Fruit fly (Drosophila melanogaster): ENCODE data around the gene Alg13.

The Alg13 gene

DNA sequence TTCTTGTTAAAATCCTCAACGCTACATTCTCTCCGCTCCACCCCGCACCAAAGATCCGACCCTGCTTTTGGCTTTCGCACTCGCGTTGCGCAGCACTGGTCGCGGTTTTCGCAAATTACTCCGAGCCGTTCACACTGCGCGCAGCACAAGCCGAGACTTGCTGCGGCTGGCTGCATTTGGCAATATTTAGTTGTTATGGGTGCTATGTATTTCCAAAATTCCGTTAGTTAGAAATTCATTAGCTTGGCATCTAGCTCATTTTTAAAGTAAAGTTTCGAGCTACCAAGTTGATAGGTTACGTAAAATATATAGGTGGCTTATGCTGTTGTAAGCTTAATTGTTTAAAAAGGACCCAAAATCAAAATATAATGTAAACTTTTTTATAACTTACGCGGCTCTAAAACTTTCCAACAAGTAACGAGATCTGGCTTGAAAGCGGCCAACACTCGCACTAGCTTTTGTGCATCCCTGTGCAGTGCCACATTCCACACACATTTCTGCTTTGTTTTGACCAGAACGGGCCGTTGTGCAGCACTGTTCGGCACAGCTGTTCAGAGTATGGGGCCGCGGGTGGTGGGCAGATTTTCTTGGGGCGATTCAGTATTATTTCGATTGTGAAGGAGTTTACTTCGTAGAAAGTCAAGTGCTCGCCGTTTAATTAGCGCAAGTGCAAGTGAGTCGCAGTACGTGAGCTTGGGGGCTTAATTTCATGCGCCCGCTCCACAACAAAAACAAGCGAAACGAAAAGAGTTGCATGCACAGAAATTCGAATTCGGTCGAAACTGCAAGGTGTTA lies 15.4 kb downstream of the Alg13 start, which contains the start of the genes yem and Ctl2 (continued):
- TF ChIP-seq D19A (tag; optimal IDR thresholded peaks at IDR 0.05), result no peak
- TF ChIP-seq mld (GFP tag; IDR thresholded peaks at IDR 0.05; ENCODE audit: partially characterized antibody), result peak; percentile 39; the same call in 1 of the 3 replicates
- TF ChIP-seq Blimp-1 (GFP tag; optimal IDR thresholded peaks at IDR 0.05), result peak; percentile 23
- TF ChIP-seq Nf-YC (tag; optimal IDR thresholded peaks at IDR 0.05), result peak; percentile 58
- TF ChIP-seq CG9437 (GFP tag; optimal IDR thresholded peaks at IDR 0.05), result peak; percentile 65
- TF ChIP-seq Vsx1 (GFP tag; optimal IDR thresholded peaks at IDR 0.05), result no peak
- peak; percentile 59 for TF ChIP-seq CG7839 (tag; optimal IDR thresholded peaks at IDR 0.05)
- peak; percentile 58 for TF ChIP-seq ab (GFP tag; optimal IDR thresholded peaks at IDR 0.05)
- TF ChIP-seq dpn (GFP tag; optimal IDR thresholded peaks at IDR 0.05), result peak; percentile 68 to 84
- TF ChIP-seq CG12219 (GFP tag; optimal IDR thresholded peaks at IDR 0.05), result peak; percentile 43
- TF ChIP-seq h (optimal IDR thresholded peaks at IDR 0.05), result no peak
- peak; percentile 58 for TF ChIP-seq B-H2 (GFP tag; optimal IDR thresholded peaks at IDR 0.05)
- peak in 1 of 3 experiments; percentile 69 for TF ChIP-seq lola (GFP tag; optimal IDR thresholded peaks at IDR 0.05)
- TF ChIP-seq CG9727 (GFP tag; optimal IDR thresholded peaks at IDR 0.05), result peak; percentile 73
- TF ChIP-seq CG2120 (GFP tag; optimal IDR thresholded peaks at IDR 0.05), result peak; percentile 92
- TF ChIP-seq CG9609 (GFP tag; optimal IDR thresholded peaks at IDR 0.05), result peak; percentile 80
- no peak; the same call in 2 of the 3 replicates for TF ChIP-seq CG14050 (GFP tag; IDR thresholded peaks at IDR 0.05)
- TF ChIP-seq Bdp1 (GFP tag; optimal IDR thresholded peaks at IDR 0.05), result peak; percentile 69
- TF ChIP-seq dysf (GFP tag; IDR thresholded peaks at IDR 0.05), result peak; percentile 79
- TF ChIP-seq CG4404 (GFP tag; IDR thresholded peaks at IDR 0.05), result peak; percentile 65
- TF ChIP-seq tll (GFP tag; optimal IDR thresholded peaks at IDR 0.05), result peak; percentile 44 to 91
- TF ChIP-seq Oaz (GFP tag; IDR thresholded peaks at IDR 0.05), result peak; percentile 30; the same call in 1 of the 2 replicates
- peak; percentile 52 for TF ChIP-seq CG12104 (GFP tag; optimal IDR thresholded peaks at IDR 0.05)
- TF ChIP-seq usp (GFP tag; optimal IDR thresholded peaks at IDR 0.05), result no peak
- TF ChIP-seq slbo (GFP tag; IDR thresholded peaks at IDR 0.05), result peak; percentile 85
- peak; percentile 61; the same call in 1 of the 2 replicates for TF ChIP-seq sens-2 (GFP tag; IDR thresholded peaks at IDR 0.05)
- TF ChIP-seq so (GFP tag; IDR thresholded peaks at IDR 0.05), result peak; percentile 38; the same call in 1 of the 3 replicates
- TF ChIP-seq ERR (GFP tag; optimal IDR thresholded peaks at IDR 0.05), result no peak
- TF ChIP-seq ems (GFP tag; optimal IDR thresholded peaks at IDR 0.05), result peak; percentile 72
- peak; percentile 26 for TF ChIP-seq CG17385 (GFP tag; optimal IDR thresholded peaks at IDR 0.05)
- peak; percentile 82 for TF ChIP-seq Atf3 (GFP tag; optimal IDR thresholded peaks at IDR 0.05)
- peak; percentile 46 for TF ChIP-seq ftz-f1 (GFP tag; optimal IDR thresholded peaks at IDR 0.05)
- TF ChIP-seq CG13624 (GFP tag; optimal IDR thresholded peaks at IDR 0.05), result peak; percentile 87
- peak; percentile 48 for TF ChIP-seq CG12769 (tag; optimal IDR thresholded peaks at IDR 0.05)
- TF ChIP-seq dm (GFP tag; optimal IDR thresholded peaks at IDR 0.05), result peak; percentile 88
- peak; percentile 46 for TF ChIP-seq gfzf (GFP tag; optimal IDR thresholded peaks at IDR 0.05)
- TF ChIP-seq Bgb (GFP tag; IDR thresholded peaks at IDR 0.05; ENCODE audit: partially characterized antibody), result peak; percentile 34; the same call in 1 of the 2 replicates
- no peak for TF ChIP-seq Hmx (GFP tag; optimal IDR thresholded peaks at IDR 0.05)
- TF ChIP-seq sr (GFP tag; IDR thresholded peaks at IDR 0.05), result peak; percentile 18; the same call in 1 of the 3 replicates
- TF ChIP-seq CG10462 (GFP tag; optimal IDR thresholded peaks at IDR 0.05), result peak; percentile 28
- TF ChIP-seq kni (GFP tag; optimal IDR thresholded peaks at IDR 0.05), result peak; percentile 11
- TF ChIP-seq CG17186 (GFP tag; optimal IDR thresholded peaks at IDR 0.05), result peak; percentile 68
- TF ChIP-seq stwl (tag; optimal IDR thresholded peaks at IDR 0.05), result peak; percentile 51
- peak; percentile 67; the same call in 1 of the 2 replicates for TF ChIP-seq CG6272 (GFP tag; IDR thresholded peaks at IDR 0.05)
- TF ChIP-seq tio (GFP tag; optimal IDR thresholded peaks at IDR 0.05), result no peak
- peak; percentile 46 for TF ChIP-seq CG12236 (GFP tag; optimal IDR thresholded peaks at IDR 0.05)
- peak; percentile 67 for TF ChIP-seq da (GFP tag; optimal IDR thresholded peaks at IDR 0.05)
- peak; percentile 55 for TF ChIP-seq lmd (GFP tag; IDR thresholded peaks at IDR 0.05)
- peak; percentile 69; the same call in 2 of the 3 replicates for TF ChIP-seq CG6175 (GFP tag; IDR thresholded peaks at IDR 0.05)
